Worm (Caenorhabditis elegans) whole organism, late embryonic: Measurements from ENCODE around the gene nhr-34.
"Not testable (repeated sequence)": the region's sequence is repeated elsewhere in the genome, so short reads cannot be mapped to it uniquely, and the experiment has no call there.

ENCODE experiments used
- C38D4.7 ChIP-seq: fragments of 200-800 bp; sonication (Bioruptor generic); optimal IDR thresholded peaks from 2 replicates; lab custom pipeline; 2018; ENCODE audit warnings: mild to moderate bottlenecking, missing genetic modification characterization, moderate library complexity, missing compliant biosample characterization
- F13H6.1 ChIP-seq: sonication (generic microtip); optimal IDR thresholded peaks from 2 replicates; lab custom pipeline; 2016; ENCODE audit warnings: missing genetic modification characterization, missing compliant biosample characterization
- T23F11.4 ChIP-seq: fragments of 200-800 bp; sonication (Bioruptor generic); optimal IDR thresholded peaks from 2 replicates; lab custom pipeline; 2018; ENCODE audit warnings: mild to moderate bottlenecking, missing genetic modification characterization, missing compliant biosample characterization
- Y22D7AL.16 ChIP-seq: sonication (generic microtip); optimal IDR thresholded peaks from 2 replicates; lab custom pipeline; 2016; ENCODE audit warnings: missing genetic modification characterization, missing compliant biosample characterization
- ceh-14 ChIP-seq: sonication (generic microtip); optimal IDR thresholded peaks from 2 replicates; lab custom pipeline; 2016; ENCODE audit warnings: missing genotype, missing genetic modification characterization, missing compliant biosample characterization
- ceh-19 ChIP-seq: fragments of 200-800 bp; sonication (Bioruptor generic); optimal IDR thresholded peaks from 2 replicates; lab custom pipeline; 2018; ENCODE audit warnings: mild to moderate bottlenecking, missing genetic modification characterization, missing compliant biosample characterization
- ceh-22 ChIP-seq: sonication (generic microtip); optimal IDR thresholded peaks from 2 replicates; lab custom pipeline; 2017; ENCODE audit warnings: missing biosample characterization, missing genetic modification characterization
- ceh-31 ChIP-seq: sonication (generic microtip); optimal IDR thresholded peaks from 2 replicates; lab custom pipeline; 2016; ENCODE audit warnings: missing genetic modification characterization, missing compliant biosample characterization
- ceh-6 ChIP-seq: fragments of 200-800 bp; sonication (Bioruptor generic); optimal IDR thresholded peaks from 2 replicates; lab custom pipeline; 2018; ENCODE audit warnings: mild to moderate bottlenecking, missing genetic modification characterization, missing compliant biosample characterization
- che-1 ChIP-seq: sonication (generic microtip); optimal IDR thresholded peaks from 2 replicates; lab custom pipeline; 2016; ENCODE audit warnings: mild to moderate bottlenecking, missing genetic modification characterization, missing compliant biosample characterization
- dmd-4 ChIP-seq: sonication (generic microtip); optimal IDR thresholded peaks from 2 replicates; lab custom pipeline; 2016; ENCODE audit warnings: borderline replicate concordance, missing genetic modification characterization, missing compliant biosample characterization
- elt-2 ChIP-seq: sonication (generic microtip); optimal IDR thresholded peaks from 2 replicates; lab custom pipeline; 2016; ENCODE audit warnings: missing genetic modification reagents, missing genetic modification characterization, missing compliant biosample characterization
- elt-4 ChIP-seq: sonication (generic microtip); optimal IDR thresholded peaks from 2 replicates; lab custom pipeline; 2016; ENCODE audit warnings: missing genetic modification characterization, missing compliant biosample characterization
- ets-4 ChIP-seq: sonication (generic microtip); optimal IDR thresholded peaks from 2 replicates; lab custom pipeline; 2016; ENCODE audit warnings: missing genetic modification characterization, missing compliant biosample characterization
- fkh-6 ChIP-seq: sonication (generic microtip); optimal IDR thresholded peaks from 2 replicates; lab custom pipeline; 2016; ENCODE audit warnings: missing genetic modification characterization, missing compliant biosample characterization
- gmeb-2 ChIP-seq: sonication (generic microtip); optimal IDR thresholded peaks from 2 replicates; lab custom pipeline; 2016; ENCODE audit warnings: missing genetic modification characterization, inconsistent platforms, missing compliant biosample characterization
- hlh-13 ChIP-seq: fragments of 200-800 bp; sonication (Bioruptor generic); optimal IDR thresholded peaks from 2 replicates; lab custom pipeline; 2018; ENCODE audit warnings: mild to moderate bottlenecking, missing genetic modification characterization, missing compliant biosample characterization
- hlh-30 ChIP-seq: sonication (generic microtip); optimal IDR thresholded peaks from 2 replicates; lab custom pipeline; 2017; ENCODE audit warnings: antibody characterized with exemption, missing genetic modification characterization, missing compliant biosample characterization; ENCODE audit not compliant: insufficient read depth
- hlh-6 ChIP-seq: sonication (generic microtip); optimal IDR thresholded peaks from 2 replicates; lab custom pipeline; 2016; ENCODE audit warnings: missing genotype, missing genetic modification characterization, missing compliant biosample characterization
- nhr-11 ChIP-seq: fragments of 150-350 bp; optimal IDR thresholded peaks from 2 replicates; lab custom pipeline; 2014; ENCODE audit warnings: missing biosample characterization, missing genetic modification characterization
- odd-2 ChIP-seq: sonication (generic microtip); optimal IDR thresholded peaks from 2 replicates; lab custom pipeline; 2017; ENCODE audit warnings: antibody characterized with exemption, mild to moderate bottlenecking, missing genetic modification characterization, missing compliant biosample characterization
- pag-3 ChIP-seq: sonication (generic microtip); optimal IDR thresholded peaks from 2 replicates; lab custom pipeline; 2016; ENCODE audit warnings: missing compliant biosample characterization, missing genetic modification characterization, borderline replicate concordance
- pat-9 ChIP-seq: fragments of 200-800 bp; sonication (Bioruptor generic); optimal IDR thresholded peaks from 2 replicates; lab custom pipeline; 2018; ENCODE audit warnings: mild to moderate bottlenecking, missing genetic modification characterization, moderate library complexity, missing compliant biosample characterization
- pha-2 ChIP-seq: sonication (generic microtip); optimal IDR thresholded peaks from 2 replicates; lab custom pipeline; 2017; ENCODE audit warnings: mild to moderate bottlenecking, missing genetic modification characterization, missing compliant biosample characterization
- sox-2 ChIP-seq: fragments of 200-800 bp; sonication (Bioruptor generic); IDR thresholded peaks from 2 replicates; pipeline ENCODE4 v1.3.6; 2022; ENCODE audit warnings: missing genetic modification reagents, missing genetic modification characterization, missing compliant biosample characterization
- sox-4 ChIP-seq: sonication (generic microtip); optimal IDR thresholded peaks from 2 replicates; lab custom pipeline; 2017; ENCODE audit warnings: mild to moderate bottlenecking, missing genetic modification characterization, inconsistent platforms, missing compliant biosample characterization
- tbx-7 ChIP-seq: sonication (generic microtip); optimal IDR thresholded peaks from 2 replicates; lab custom pipeline; 2016; ENCODE audit warnings: missing genotype, missing genetic modification characterization, missing compliant biosample characterization
- unc-3 ChIP-seq, 2 experiments: fragments of 200-800 bp in 1 of 2; sonication (Bioruptor generic) in 1 of 2; sonication (generic microtip) in 1 of 2; conservative IDR thresholded peaks in 1 of 2; optimal IDR thresholded peaks in 1 of 2; 2 replicates each; pipeline versions ENCODE4 v1.3.6 to Lab custom; 2016 to 2022; ENCODE audit warnings: missing compliant biosample characterization in 2 of 2, missing genetic modification characterization in 2 of 2, missing genetic modification reagents in 1 of 2
- unc-42 ChIP-seq: sonication (generic microtip); optimal IDR thresholded peaks from 2 replicates; lab custom pipeline; 2016; ENCODE audit warnings: missing genotype, missing genetic modification characterization, missing compliant biosample characterization
- unc-55 ChIP-seq: sonication (generic microtip); optimal IDR thresholded peaks from 2 replicates; lab custom pipeline; 2017; ENCODE audit warnings: missing biosample characterization, missing genetic modification reagents, missing genetic modification characterization
- zip-5 ChIP-seq: sonication (generic microtip); optimal IDR thresholded peaks from 2 replicates; lab custom pipeline; 2016; ENCODE audit warnings: missing genetic modification characterization, missing compliant biosample characterization
- ztf-16 ChIP-seq: sonication (generic microtip); optimal IDR thresholded peaks from 2 replicates; lab custom pipeline; 2017; ENCODE audit warnings: missing genetic modification characterization, missing compliant biosample characterization

Gene nhr-34

ce11 chrIV:9688715-9689114 is 13.2 kb upstream of the nhr-34 start, which contains the start of gene msp-76:
Gene msp-76 (plus strand): TSS chrIV:9689015.
- TF ChIP-seq ceh-6 (GFP tag; lab: Kevin White, UChicago); pat-9 (tag; lab: Kevin White, UChicago); pag-3 (tag; lab: Kevin White, UChicago): not testable (repeated sequence)
- TF ChIP-seq, all 69 proteins: peak for 0; not testable (repeated sequence) for 69

- no peak for TF ChIP-seq sox-2 (GFP tag; lab: Robert Waterston, UW)
Measured at ce11 chrIV:9683433-9683832, 8.0 kb upstream of the nhr-34 start, which contains the start of the genes htas-1 and ZK1251.3. Gene htas-1 (minus strand): TSS chrIV:9683533. Gene ZK1251.3 (plus strand): TSS chrIV:9683658.

ce11 chrIV:9682514-9682913 is 7.0 kb upstream of the nhr-34 start, which contains the start of gene ins-7:
Gene ins-7 (minus strand): TSS chrIV:9682845.
- TF ChIP-seq sox-2 (GFP tag; lab: Robert Waterston, UW) = no peak

ce11 chrIV:9680841-9681240 is 5.4 kb upstream of the nhr-34 start, which contains the start of gene ins-8:
Gene ins-8 (minus strand): TSS chrIV:9680941.
- TF ChIP-seq odd-2 (tag; lab: Kevin White, UChicago) (no peak), unc-3 (GFP tag; conservative IDR thresholded peaks at IDR 0.05; lab: Robert Waterston, UW) (no peak), unc-3 (tag; optimal IDR thresholded peaks at IDR 0.05; lab: Kevin White, UChicago) (no peak), nhr-11 (tag; lab: Kevin White, UChicago) (no peak), T23F11.4 (no peak), C38D4.7 (GFP tag; lab: Kevin White, UChicago) (no peak), fkh-6 (tag; lab: Kevin White, UChicago) (no peak), ceh-14 (tag; lab: Kevin White, UChicago) (no peak), unc-55 (no peak), Y22D7AL.16 (tag; lab: Kevin White, UChicago) (no peak), hlh-30 (tag; lab: Kevin White, UChicago) (no peak), che-1 (tag; lab: Kevin White, UChicago) (no peak), unc-42 (no peak), ceh-6 (GFP tag; lab: Kevin White, UChicago) (no peak), tbx-7 (tag; lab: Kevin White, UChicago) (no peak), elt-4 (tag; lab: Kevin White, UChicago) (no peak)

- TF ChIP-seq elt-2 (tag; lab: Kevin White, UChicago) (peak; percentile 86), pat-9 (tag; lab: Kevin White, UChicago) (no peak), dmd-4 (tag; lab: Kevin White, UChicago) (no peak), fkh-6 (tag; lab: Kevin White, UChicago) (no peak), unc-55 (no peak)
Measured at ce11 chrIV:9679296-9679695, 3.8 kb upstream of the nhr-34 start.

ce11 chrIV:9678007-9678406 is 2.5 kb upstream of the nhr-34 start:
- TF ChIP-seq hlh-13 (GFP tag; lab: Kevin White, UChicago) (no peak), ceh-19 (GFP tag; lab: Kevin White, UChicago) (no peak), F13H6.1 (tag; lab: Kevin White, UChicago) (no peak), ztf-16 (tag; lab: Kevin White, UChicago) (no peak), ets-4 (tag; lab: Kevin White, UChicago) (no peak), gmeb-2 (tag; lab: Kevin White, UChicago) (no peak), pha-2 (tag; lab: Kevin White, UChicago) (no peak), ceh-31 (tag; lab: Kevin White, UChicago) (no peak), odd-2 (tag; lab: Kevin White, UChicago) (no peak), ceh-22 (no peak), hlh-6 (tag; lab: Kevin White, UChicago) (no peak), sox-4 (tag; lab: Kevin White, UChicago) (no peak), zip-5 (tag; lab: Kevin White, UChicago) (no peak)
- TF ChIP-seq, all 69 proteins: peak for 0
